Worm (Caenorhabditis elegans): ENCODE data around the gene F08F3.1.

ce11 chrV:5462894-5463293 lies 17.0 kb downstream of the F08F3.1 start, which contains the start of gene srg-67:
- no peak for TF ChIP-seq flt-1 (GFP tag; IDR thresholded peaks at IDR 0.05)
- no peak for TF ChIP-seq pes-1 (GFP tag; IDR thresholded peaks at IDR 0.05)
- TF ChIP-seq ceh-36 (tag; optimal IDR thresholded peaks at IDR 0.05), result no peak
- no peak for TF ChIP-seq ama-1 (optimal IDR thresholded peaks at IDR 0.05)
- no peak for TF ChIP-seq hmbx-1 (tag; optimal IDR thresholded peaks at IDR 0.05)
- TF ChIP-seq sea-1 (GFP tag; conservative IDR thresholded peaks at IDR 0.05), result no peak
- TF ChIP-seq aly-1 (tag; optimal IDR thresholded peaks at IDR 0.05), result no peak
- TF ChIP-seq B0310.2 (tag; optimal IDR thresholded peaks at IDR 0.05), result no peak
